Worm (Caenorhabditis elegans) whole organism, L4 larva: ENCODE data around the gene F59B10.3.
A peak's percentile ranks its signal among the peaks of the same experiment; 100 is the strongest.

Source experiments
- D1046.2 ChIP-seq: fragments of 200-800 bp; sonication (Bioruptor generic); IDR thresholded peaks from 2 replicates; pipeline ENCODE4 v1.3.6; 2022; ENCODE audit warnings: missing genetic modification characterization, missing compliant biosample characterization
- F26F4.8 ChIP-seq: fragments of 200-800 bp; sonication (Bioruptor generic); conservative IDR thresholded peaks from 2 replicates; pipeline ENCODE4 v1.3.6; 2022; ENCODE audit warnings: missing genetic modification characterization, missing compliant biosample characterization
- F44E2.7 ChIP-seq: fragments of 200-800 bp; sonication (Bioruptor generic); IDR thresholded peaks from 2 replicates; pipeline ENCODE4 v2.1.2; 2022; ENCODE audit warnings: missing genetic modification characterization, missing compliant biosample characterization
- F49E8.2 ChIP-seq: sonication (generic microtip); optimal IDR thresholded peaks from 2 replicates; lab custom pipeline; 2016; ENCODE audit warnings: missing compliant biosample characterization, mild to moderate bottlenecking, missing genetic modification characterization, borderline replicate concordance
- R02D3.7 ChIP-seq: fragments of 150-350 bp; sonication (generic microtip); optimal IDR thresholded peaks from 3 replicates; lab custom pipeline; 2014; ENCODE audit warnings: missing biosample characterization, missing genetic modification characterization
- Y105C5A.15 ChIP-seq: fragments of 200-800 bp; sonication (Bioruptor generic); IDR thresholded peaks from 2 replicates; pipeline ENCODE4 v1.3.6; 2022; ENCODE audit warnings: missing genetic modification characterization, missing compliant biosample characterization
- Y48G9A.11 ChIP-seq: fragments of 200-800 bp; sonication (Bioruptor generic); IDR thresholded peaks from 2 replicates; pipeline ENCODE4 v1.3.6; 2022; ENCODE audit warnings: missing genetic modification reagents, missing genetic modification characterization, missing compliant biosample characterization
- arid-1 ChIP-seq: fragments of 200-800 bp; sonication (Bioruptor generic); conservative IDR thresholded peaks from 2 replicates; pipeline ENCODE4 v1.3.6; 2022; ENCODE audit warnings: missing genetic modification reagents, missing genetic modification characterization, missing compliant biosample characterization
- ceh-44 ChIP-seq: fragments of 200-800 bp; sonication (Bioruptor generic); IDR thresholded peaks from 2 replicates; pipeline ENCODE4 v1.3.6; 2022; ENCODE audit warnings: missing genetic modification reagents, missing genetic modification characterization, missing compliant biosample characterization
- cey-2 ChIP-seq: sonication (generic microtip); optimal IDR thresholded peaks from 3 replicates; lab custom pipeline; 2017; ENCODE audit warnings: missing genetic modification characterization, mild to moderate bottlenecking, missing compliant biosample characterization, antibody characterized with exemption, borderline replicate concordance; ENCODE audit not compliant: insufficient read depth
- daf-12 ChIP-seq: fragments of 150-350 bp; optimal IDR thresholded peaks from 2 replicates; lab custom pipeline; 2014; ENCODE audit warnings: missing biosample characterization, missing genetic modification reagents, missing genetic modification characterization
- daf-16 ChIP-seq, 3 experiments: sonication (generic microtip); optimal IDR thresholded peaks; 2 replicates each; lab custom pipeline; 2016 to 2017; ENCODE audit warnings: missing genetic modification characterization in 3 of 3, missing genetic modification reagents in 3 of 3, mild to moderate bottlenecking in 2 of 3, missing compliant biosample characterization in 2 of 3, missing biosample characterization in 1 of 3, moderate library complexity in 1 of 3
- daf-19 ChIP-seq: fragments of 200-800 bp; sonication (Bioruptor generic); conservative IDR thresholded peaks from 2 replicates; pipeline ENCODE4 v1.3.6; 2022; ENCODE audit warnings: missing genetic modification characterization, missing compliant biosample characterization
- dpl-1 ChIP-seq: fragments of 150-350 bp; optimal IDR thresholded peaks from 2 replicates; lab custom pipeline; 2014; ENCODE audit warnings: missing biosample characterization, missing genetic modification reagents, missing genetic modification characterization
- dve-1 ChIP-seq: sonication (generic microtip); optimal IDR thresholded peaks from 2 replicates; lab custom pipeline; 2017; ENCODE audit warnings: antibody characterized with exemption, mild to moderate bottlenecking, missing genetic modification characterization, missing compliant biosample characterization; ENCODE audit not compliant: insufficient read depth
- egl-27 ChIP-seq: sonication (generic microtip); optimal IDR thresholded peaks from 3 replicates; lab custom pipeline; 2017; ENCODE audit warnings: missing biosample characterization, missing genetic modification reagents, missing genetic modification characterization
- egl-43 ChIP-seq: fragments of 200-800 bp; sonication (Bioruptor generic); IDR thresholded peaks from 2 replicates; pipeline ENCODE4 v1.3.6; 2022; ENCODE audit warnings: missing genetic modification reagents, missing genetic modification characterization, missing compliant biosample characterization
- fkh-10 ChIP-seq: fragments of 150-350 bp; optimal IDR thresholded peaks from 2 replicates; lab custom pipeline; 2014; ENCODE audit warnings: missing biosample characterization, missing genetic modification reagents, missing genetic modification characterization
- fos-1 ChIP-seq: fragments of 150-350 bp; optimal IDR thresholded peaks from 2 replicates; lab custom pipeline; 2014; ENCODE audit warnings: missing biosample characterization, missing genetic modification characterization
- hif-1 ChIP-seq, 2 experiments: sonication (generic microtip); optimal IDR thresholded peaks; 2 replicates each; lab custom pipeline; 2016 to 2017; ENCODE audit warnings: missing compliant biosample characterization in 2 of 2, missing genetic modification characterization in 2 of 2, missing genetic modification reagents in 2 of 2, missing genotype in 2 of 2, mild to moderate bottlenecking in 1 of 2
- hlh-11 ChIP-seq: fragments of 200-800 bp; sonication (Bioruptor generic); optimal IDR thresholded peaks from 2 replicates; lab custom pipeline; 2018; ENCODE audit warnings: mild to moderate bottlenecking, missing genetic modification characterization, missing compliant biosample characterization
- hmg-1.1 ChIP-seq: fragments of 200-800 bp; sonication (Bioruptor generic); IDR thresholded peaks from 2 replicates; pipeline ENCODE4 v1.3.6; 2022; ENCODE audit warnings: missing genetic modification reagents, missing genetic modification characterization, missing compliant biosample characterization
- jun-1 ChIP-seq: fragments of 150-350 bp; optimal IDR thresholded peaks from 2 replicates; lab custom pipeline; 2014; ENCODE audit warnings: missing biosample characterization, missing genetic modification reagents, missing genetic modification characterization
- lin-1 ChIP-seq: fragments of 200-800 bp; sonication (Bioruptor generic); IDR thresholded peaks from 2 replicates; pipeline ENCODE4 v1.3.6; 2022; ENCODE audit warnings: missing genetic modification reagents, missing genetic modification characterization, missing compliant biosample characterization
- lin-15B ChIP-seq: fragments of 150-350 bp; sonication (generic microtip); optimal IDR thresholded peaks from 3 replicates; lab custom pipeline; 2014; ENCODE audit warnings: missing biosample characterization, missing genetic modification characterization
- lir-3 ChIP-seq: sonication (generic microtip); optimal IDR thresholded peaks from 2 replicates; lab custom pipeline; 2016; ENCODE audit warnings: mild to moderate bottlenecking, missing genetic modification characterization, missing compliant biosample characterization
- madf-5 ChIP-seq, 2 experiments: fragments of 200-800 bp; sonication (Bioruptor generic); IDR thresholded peaks; 2 replicates each; pipeline ENCODE4 v1.3.6; 2022; ENCODE audit warnings: missing compliant biosample characterization in 2 of 2, missing genetic modification characterization in 2 of 2
- mep-1 ChIP-seq: fragments of 150-350 bp; sonication (generic microtip); optimal IDR thresholded peaks from 3 replicates; lab custom pipeline; 2014; ENCODE audit warnings: missing biosample characterization, missing genetic modification characterization
- mxl-3 ChIP-seq: fragments of 200-800 bp; sonication (Bioruptor generic); optimal IDR thresholded peaks from 2 replicates; lab custom pipeline; 2018; ENCODE audit warnings: mild to moderate bottlenecking, missing genetic modification characterization, missing compliant biosample characterization
- nhr-10 ChIP-seq: fragments of 150-350 bp; optimal IDR thresholded peaks from 2 replicates; lab custom pipeline; 2014; ENCODE audit warnings: missing biosample characterization, missing genetic modification characterization
- nhr-102 ChIP-seq: sonication (generic microtip); optimal IDR thresholded peaks from 2 replicates; lab custom pipeline; 2016; ENCODE audit warnings: mild to moderate bottlenecking, missing genetic modification characterization, moderate library complexity, missing compliant biosample characterization
- nhr-11 ChIP-seq: fragments of 150-350 bp; optimal IDR thresholded peaks from 2 replicates; lab custom pipeline; 2014; ENCODE audit warnings: missing biosample characterization, missing genetic modification characterization
- nhr-111 ChIP-seq: fragments of 200-800 bp; sonication (Bioruptor generic); optimal IDR thresholded peaks from 2 replicates; lab custom pipeline; 2018; ENCODE audit warnings: mild to moderate bottlenecking, missing genetic modification characterization, missing compliant biosample characterization
- nhr-237 ChIP-seq: sonication (generic microtip); optimal IDR thresholded peaks from 2 replicates; lab custom pipeline; 2017; ENCODE audit warnings: missing biosample characterization, missing genetic modification characterization
- nhr-28 ChIP-seq: fragments of 150-350 bp; optimal IDR thresholded peaks from 2 replicates; lab custom pipeline; 2014; ENCODE audit warnings: missing biosample characterization, missing genetic modification characterization
- nhr-41 ChIP-seq: fragments of 200-800 bp; sonication (Bioruptor generic); IDR thresholded peaks from 2 replicates; pipeline ENCODE4 v1.3.6; 2022; ENCODE audit warnings: missing genetic modification reagents, missing genetic modification characterization, missing compliant biosample characterization
- nhr-77 ChIP-seq: fragments of 150-350 bp; optimal IDR thresholded peaks from 2 replicates; lab custom pipeline; 2014; ENCODE audit warnings: missing biosample characterization, missing genetic modification characterization
- pha-4 ChIP-seq, 2 experiments: fragments of 150-350 bp in 1 of 2; fragments of 200-800 bp in 1 of 2; sonication (Bioruptor generic) in 1 of 2; IDR thresholded peaks in 1 of 2; optimal IDR thresholded peaks in 1 of 2; 2 replicates each; pipeline versions ENCODE4 v1.3.6 to Lab custom; 2014 to 2022; ENCODE audit warnings: missing genetic modification characterization in 2 of 2, missing genetic modification reagents in 2 of 2, missing biosample characterization in 1 of 2, missing compliant biosample characterization in 1 of 2
- php-3 ChIP-seq: fragments of 200-800 bp; sonication (Bioruptor generic); IDR thresholded peaks from 2 replicates; pipeline ENCODE4 v1.3.6; 2022; ENCODE audit warnings: missing genetic modification reagents, missing genetic modification characterization, missing compliant biosample characterization
- rbr-2 ChIP-seq: sonication (generic microtip); optimal IDR thresholded peaks from 2 replicates; lab custom pipeline; 2016; ENCODE audit warnings: missing genotype, missing genetic modification characterization, missing compliant biosample characterization
- set-16 ChIP-seq: fragments of 200-800 bp; sonication (Bioruptor generic); IDR thresholded peaks from 2 replicates; pipeline ENCODE4 v1.3.6; 2022; ENCODE audit warnings: missing genetic modification reagents, missing genetic modification characterization, missing compliant biosample characterization
- skn-1 ChIP-seq: fragments of 150-350 bp; optimal IDR thresholded peaks from 2 replicates; lab custom pipeline; 2014; ENCODE audit warnings: missing biosample characterization, missing genetic modification characterization
- spr-1 ChIP-seq: sonication (generic microtip); optimal IDR thresholded peaks from 2 replicates; lab custom pipeline; 2016; ENCODE audit warnings: mild to moderate bottlenecking, missing genetic modification characterization, missing compliant biosample characterization
- unc-130 ChIP-seq: sonication (generic microtip); optimal IDR thresholded peaks from 2 replicates; lab custom pipeline; 2016; ENCODE audit warnings: missing genetic modification reagents, missing genetic modification characterization, missing compliant biosample characterization
- unc-39 ChIP-seq: sonication (generic microtip); optimal IDR thresholded peaks from 2 replicates; lab custom pipeline; 2017; ENCODE audit warnings: missing biosample characterization, missing genetic modification characterization
- unc-62 ChIP-seq, 3 experiments: fragments of 150-350 bp in 1 of 3; sonication (generic microtip); optimal IDR thresholded peaks in 2 of 3; peaks in 1 of 3; 1 replicate in 1 of 3; 2 replicates in 2 of 3; lab custom pipeline; 2014 to 2017; ENCODE audit warnings: missing biosample characterization in 3 of 3, missing genetic modification characterization in 3 of 3, missing genetic modification reagents in 3 of 3, missing genotype in 1 of 3
- zag-1 ChIP-seq: fragments of 150-350 bp; optimal IDR thresholded peaks from 2 replicates; lab custom pipeline; 2014; ENCODE audit warnings: missing biosample characterization, missing genetic modification characterization
- ztf-11 ChIP-seq: fragments of 150-350 bp; optimal IDR thresholded peaks from 2 replicates; lab custom pipeline; 2014; ENCODE audit warnings: missing biosample characterization, missing genetic modification characterization

Gene F59B10.3

ce11 chrII:10551985-10552736, 41.8 kb downstream of the F59B10.3 start (continued):
- peak; percentile 72 for TF ChIP-seq nhr-102 (tag; lab: Kevin White, UChicago)
- peak; percentile 94 for TF ChIP-seq nhr-77 (tag; lab: Kevin White, UChicago)
- peak; percentile 66 for TF ChIP-seq fos-1 (tag; lab: Kevin White, UChicago)
- TF ChIP-seq nhr-11 = peak; percentile 98
- TF ChIP-seq ztf-11 (tag; lab: Kevin White, UChicago) = no peak
- TF ChIP-seq daf-19 (GFP tag; lab: Robert Waterston, UW) = no peak
- TF ChIP-seq daf-12 (tag; lab: Kevin White, UChicago) = no peak
- TF ChIP-seq fkh-10 = peak; percentile 91
- TF ChIP-seq unc-130 = no peak
- no peak for TF ChIP-seq skn-1 (tag; lab: Kevin White, UChicago)
- peak; percentile 52 for TF ChIP-seq zag-1 (tag; lab: Kevin White, UChicago)
- TF ChIP-seq madf-5 (GFP tag; IDR thresholded peaks at IDR 0.05; lab: Robert Waterston, UW) = no peak; a peak in 1 of 4 replicates
- peak; percentile 83 for TF ChIP-seq rbr-2 (tag; lab: Kevin White, UChicago)
- no peak for TF ChIP-seq lir-3
- peak; percentile 25 to 69 for TF ChIP-seq hif-1 (tag; optimal IDR thresholded peaks at IDR 0.05; lab: Kevin White, UChicago)
- TF ChIP-seq egl-27 (tag; lab: Kevin White, UChicago) = no peak
- peak; percentile 24; the same call in 1 of the 2 replicates for TF ChIP-seq nhr-41 (GFP tag; lab: Robert Waterston, UW)
- peak; percentile 40 for TF ChIP-seq php-3 (GFP tag; lab: Robert Waterston, UW)
- peak; percentile 96 for TF ChIP-seq hlh-11 (tag; lab: Kevin White, UChicago)
- 0 out of 2 replicates have a peak, but pooled peaks have one; percentile 24 for TF ChIP-seq Y105C5A.15 (GFP tag; lab: Robert Waterston, UW)
- peak; percentile 60 for TF ChIP-seq mxl-3 (GFP tag; lab: Kevin White, UChicago)
- no peak for TF ChIP-seq D1046.2 (GFP tag; lab: Robert Waterston, UW)
- TF ChIP-seq set-16 = peak; percentile 55
- TF ChIP-seq hmg-1.1 (GFP tag; lab: Robert Waterston, UW) = peak; percentile 80
- peak; percentile 96 for TF ChIP-seq dve-1 (tag; lab: Kevin White, UChicago)
- no peak for TF ChIP-seq Y48G9A.11 (GFP tag; lab: Robert Waterston, UW)
- no peak for TF ChIP-seq ceh-44
- peak; percentile 28; the same call in 1 of the 2 replicates for TF ChIP-seq arid-1
- TF ChIP-seq pha-4 (GFP tag; IDR thresholded peaks at IDR 0.05; lab: Robert Waterston, UW) = peak; percentile 41; the same call in 1 of the 2 replicates
- no peak for TF ChIP-seq pha-4 (tag; optimal IDR thresholded peaks at IDR 0.05; lab: Kevin White, UChicago)
- TF ChIP-seq daf-16 (GFP tag; optimal IDR thresholded peaks at IDR 0.05; lab: Kevin White, UChicago) = peak in 1 of 2 experiments; percentile 79
- TF ChIP-seq daf-16 (tag; optimal IDR thresholded peaks at IDR 0.05; lab: Kevin White, UChicago) = peak; percentile 86
- TF ChIP-seq F49E8.2 (tag; lab: Kevin White, UChicago) = no peak
- TF ChIP-seq jun-1 = peak; percentile 89
- peak; percentile 89 for TF ChIP-seq mep-1 (tag; lab: Kevin White, UChicago)
- TF ChIP-seq nhr-10 (tag; lab: Kevin White, UChicago) = peak; percentile 82
- peak; percentile 90 for TF ChIP-seq nhr-28 (tag; lab: Kevin White, UChicago)
- TF ChIP-seq nhr-237 (tag; lab: Kevin White, UChicago) = no peak
- TF ChIP-seq cey-2 = peak; percentile 57
- no peak for TF ChIP-seq R02D3.7
- TF ChIP-seq lin-15B = no peak
- no peak for TF ChIP-seq F26F4.8
- no peak for TF ChIP-seq nhr-111 (GFP tag; lab: Kevin White, UChicago)
- peak; percentile 63 for TF ChIP-seq spr-1 (tag; lab: Kevin White, UChicago)
- TF ChIP-seq F44E2.7 = no peak
- peak; percentile 77; the same call in 1 of the 2 replicates for TF ChIP-seq lin-1 (GFP tag; lab: Robert Waterston, UW)
- no peak for TF ChIP-seq unc-39
- TF ChIP-seq dpl-1 (GFP tag; lab: Kevin White, UChicago) = peak; percentile 64
- peak; percentile 77 for TF ChIP-seq egl-43 (GFP tag; lab: Robert Waterston, UW)
- peak in 1 of 2 experiments; percentile 100 for TF ChIP-seq unc-62 (GFP tag; optimal IDR thresholded peaks at IDR 0.05 in 1 of 2; lab: Kevin White, UChicago)
- TF ChIP-seq unc-62 (tag; optimal IDR thresholded peaks at IDR 0.05; lab: Kevin White, UChicago) = no peak
